Fruit fly (Drosophila melanogaster): ENCODE data around the gene CG17570.

dm6 chr2L:20263050-20263449 lies 1.2 kb downstream of the CG17570 start:
- TF ChIP-seq CG8478 (optimal IDR thresholded peaks at IDR 0.05) (no peak), EcR (GFP tag; optimal IDR thresholded peaks at IDR 0.05) (no peak)

Data from whole organism.